Fruit fly (Drosophila melanogaster): ENCODE results near the gene CG31249.
A peak's percentile ranks its signal among the peaks of the same experiment; 100 is the strongest.

CG31249 gene

dm6 chr3R:17712623-17713521 lies 26.0 kb upstream of the CG31249 start (continued):
- peak; percentile 63 for TF ChIP-seq vri (GFP tag; optimal IDR thresholded peaks at IDR 0.05)
- TF ChIP-seq CG1621 (tag; optimal IDR thresholded peaks at IDR 0.05) = no peak
- 0 out of 3 replicates have a peak, but pooled peaks have one; percentile 17 for TF ChIP-seq CG8119 (GFP tag; IDR thresholded peaks at IDR 0.05)
- TF ChIP-seq Gug (GFP tag; IDR thresholded peaks at IDR 0.05) = no peak
- TF ChIP-seq topi (GFP tag; optimal IDR thresholded peaks at IDR 0.05) = no peak
- no peak for TF ChIP-seq achi (GFP tag; optimal IDR thresholded peaks at IDR 0.05)
- TF ChIP-seq CG11294 (GFP tag; IDR thresholded peaks at IDR 0.05) = no peak
- no peak for TF ChIP-seq pdm3 (GFP tag; optimal IDR thresholded peaks at IDR 0.05)
- TF ChIP-seq eg (GFP tag; IDR thresholded peaks at IDR 0.05) = peak; percentile 42; the same call in 1 of the 3 replicates
- TF ChIP-seq CG16779 (tag; optimal IDR thresholded peaks at IDR 0.05) = no peak
- TF ChIP-seq Met (GFP tag; optimal IDR thresholded peaks at IDR 0.05) = no peak
- no peak for TF ChIP-seq CG6808 (GFP tag; optimal IDR thresholded peaks at IDR 0.05)
- no peak for TF ChIP-seq CG11762 (GFP tag; optimal IDR thresholded peaks at IDR 0.05; ENCODE audit: insufficient read depth)
- peak; percentile 27 for TF ChIP-seq dsx (GFP tag; optimal IDR thresholded peaks at IDR 0.05; ENCODE audit: poor library complexity, severe bottlenecking)
- TF ChIP-seq CG10631 (GFP tag; optimal IDR thresholded peaks at IDR 0.05) = no peak
- TF ChIP-seq ss (GFP tag; optimal IDR thresholded peaks at IDR 0.05) = peak; percentile 7 to 44
- peak; percentile 20 for TF ChIP-seq Eip75B (GFP tag; optimal IDR thresholded peaks at IDR 0.05)
- no peak for TF ChIP-seq CG8319 (GFP tag; optimal IDR thresholded peaks at IDR 0.05)
- no peak for TF ChIP-seq CG34406 (GFP tag; optimal IDR thresholded peaks at IDR 0.05)
- TF ChIP-seq CG31627 (GFP tag; optimal IDR thresholded peaks at IDR 0.05) = no peak
- TF ChIP-seq Sox15 (GFP tag; optimal IDR thresholded peaks at IDR 0.05) = no peak
- TF ChIP-seq dac (GFP tag; optimal IDR thresholded peaks at IDR 0.05) = no peak
- no peak for TF ChIP-seq OdsH (GFP tag; optimal IDR thresholded peaks at IDR 0.05)
- TF ChIP-seq lz (GFP tag; optimal IDR thresholded peaks at IDR 0.05) = no peak
- no peak for TF ChIP-seq cyc (GFP tag; optimal IDR thresholded peaks at IDR 0.05)
- TF ChIP-seq Eip78C (GFP tag) = peak; percentile 53
- no peak for TF ChIP-seq CG9139 (GFP tag; optimal IDR thresholded peaks at IDR 0.05)
- TF ChIP-seq esn (GFP tag; optimal IDR thresholded peaks at IDR 0.05) = peak; percentile 9
- no peak for TF ChIP-seq net (GFP tag; optimal IDR thresholded peaks at IDR 0.05)
- TF ChIP-seq fd85E (GFP tag; optimal IDR thresholded peaks at IDR 0.05) = no peak
- TF ChIP-seq fkh (GFP tag; optimal IDR thresholded peaks at IDR 0.05) = peak; percentile 71
- no peak for TF ChIP-seq CG3032 (tag; optimal IDR thresholded peaks at IDR 0.05)
- no peak for TF ChIP-seq CG6276 (GFP tag; optimal IDR thresholded peaks at IDR 0.05)
- TF ChIP-seq fd59A (GFP tag; optimal IDR thresholded peaks at IDR 0.05) = no peak
- TF ChIP-seq Sox14 (GFP tag; optimal IDR thresholded peaks at IDR 0.05) = peak; percentile 57
- TF ChIP-seq Hr4 (GFP tag; optimal IDR thresholded peaks at IDR 0.05) = no peak
- no peak for TF ChIP-seq Smox (GFP tag; optimal IDR thresholded peaks at IDR 0.05)
- TF ChIP-seq Sox102F (GFP tag; optimal IDR thresholded peaks at IDR 0.05) = peak; percentile 7
- TF ChIP-seq CG32006 (GFP tag; optimal IDR thresholded peaks at IDR 0.05) = no peak
- TF ChIP-seq svp (GFP tag) = peak; percentile 83
- no peak for TF ChIP-seq Blimp-1 (GFP tag; optimal IDR thresholded peaks at IDR 0.05)

dm6 chr3R:17711646-17711975 lies 24.7 kb upstream of the CG31249 start:
- no peak for TF ChIP-seq Ets21C (GFP tag; optimal IDR thresholded peaks at IDR 0.05)
- TF ChIP-seq dsx (GFP tag; optimal IDR thresholded peaks at IDR 0.05; ENCODE audit: poor library complexity, severe bottlenecking) = peak; percentile 52
